Worm (Caenorhabditis elegans): ENCODE measurements around the gene ubc-18.
A peak's percentile ranks its signal among the peaks of the same experiment; 100 is the strongest.

The ubc-18 gene

ce11 chrIII:7029105-7029504, 39.3 kb downstream of the ubc-18 start, which contains the start of gene cyk-1:
Gene cyk-1, minus strand, starts transcription at chrIII:7029205.
- TF ChIP-seq nhr-12 (tag; optimal IDR thresholded peaks at IDR 0.05): no peak
- TF ChIP-seq lsy-2 (tag; optimal IDR thresholded peaks at IDR 0.05): no peak
- no peak for TF ChIP-seq unc-62 (GFP tag; optimal IDR thresholded peaks at IDR 0.05)
- TF ChIP-seq ces-1 (GFP tag; optimal IDR thresholded peaks at IDR 0.05): no peak
- no peak for TF ChIP-seq nhr-47 (tag; optimal IDR thresholded peaks at IDR 0.05)
- TF ChIP-seq zip-4 (GFP tag; optimal IDR thresholded peaks at IDR 0.05): no peak
- TF ChIP-seq mab-9 (GFP tag; IDR thresholded peaks at IDR 0.05): no peak
- no peak for TF ChIP-seq aha-1 (tag; optimal IDR thresholded peaks at IDR 0.05)
- TF ChIP-seq C16A3.4 (tag; optimal IDR thresholded peaks at IDR 0.05): no peak
- TF ChIP-seq pag-3 (tag; optimal IDR thresholded peaks at IDR 0.05; ENCODE audit: borderline replicate concordance, insufficient read depth): no peak
- TF ChIP-seq lin-35 (GFP tag; optimal IDR thresholded peaks at IDR 0.05): no peak
- no peak for TF ChIP-seq sox-4 (tag; optimal IDR thresholded peaks at IDR 0.05)
- TF ChIP-seq unc-130 (tag; optimal IDR thresholded peaks at IDR 0.05): no peak

ce11 chrIII:7025839-7026238, 42.5 kb downstream of the ubc-18 start:
- no peak for TF ChIP-seq mef-2 (tag; optimal IDR thresholded peaks at IDR 0.05)
- no peak for TF ChIP-seq fkh-10 (GFP tag; optimal IDR thresholded peaks at IDR 0.05)
- TF ChIP-seq ceh-8 (GFP tag; optimal IDR thresholded peaks at IDR 0.05): peak; percentile 80
- TF ChIP-seq pqm-1 (tag; optimal IDR thresholded peaks at IDR 0.05): no peak
- no peak for TF ChIP-seq efl-1 (optimal IDR thresholded peaks at IDR 0.05)
- TF ChIP-seq efl-1 (GFP tag; optimal IDR thresholded peaks at IDR 0.05 in 1 of 2): peak in 1 of 2 experiments; percentile 86
- no peak for TF ChIP-seq mep-1 (tag; optimal IDR thresholded peaks at IDR 0.05)
- TF ChIP-seq blmp-1 (tag; optimal IDR thresholded peaks at IDR 0.05): no peak

DNA sequence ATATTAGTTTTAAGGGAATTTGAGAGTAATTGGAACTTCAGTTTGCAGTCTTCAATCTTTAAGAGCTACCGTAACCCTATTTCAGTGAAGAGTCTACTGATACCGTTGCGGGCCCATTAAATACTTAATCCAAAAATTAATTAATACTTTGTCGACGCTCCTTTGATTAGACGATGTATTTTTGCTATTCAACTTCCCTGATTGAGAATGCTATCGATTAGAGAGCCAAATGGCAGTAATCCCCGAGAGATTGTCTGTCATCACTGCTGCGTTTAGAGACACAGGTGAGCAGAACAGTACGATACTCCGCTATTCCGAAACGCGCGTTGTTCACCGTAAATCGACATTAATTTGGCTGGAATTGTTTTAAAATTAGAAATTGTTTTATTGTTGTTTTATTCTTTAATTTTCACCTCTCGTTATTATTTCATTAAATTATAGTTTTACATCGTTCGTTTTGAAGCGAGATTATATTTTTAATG, 47.2 kb downstream of the ubc-18 start, which contains the start of gene rfl-1:
rfl-1 (plus strand) TSS at position 51 of the 482 bp plus-strand sequence.
- TF ChIP-seq efl-1 (optimal IDR thresholded peaks at IDR 0.05): peak; percentile 77 to 79
- peak; percentile 74 to 96 for TF ChIP-seq efl-1 (GFP tag; optimal IDR thresholded peaks at IDR 0.05 in 1 of 2)
- TF ChIP-seq fos-1 (tag; optimal IDR thresholded peaks at IDR 0.05): peak; percentile 31
- TF ChIP-seq jun-1 (tag; optimal IDR thresholded peaks at IDR 0.05): peak; percentile 19
- peak; percentile 73 to 89 for TF ChIP-seq lsy-2 (tag; optimal IDR thresholded peaks at IDR 0.05)
- no peak for TF ChIP-seq nhr-76 (tag; optimal IDR thresholded peaks at IDR 0.05)
- no peak for TF ChIP-seq sptf-1 (tag; optimal IDR thresholded peaks at IDR 0.05)
- peak; percentile 69 for TF ChIP-seq nhr-71 (tag; optimal IDR thresholded peaks at IDR 0.05)
- TF ChIP-seq rnt-1 (tag; optimal IDR thresholded peaks at IDR 0.05): peak; percentile 52
- TF ChIP-seq tbx-2 (tag; optimal IDR thresholded peaks at IDR 0.05): peak; percentile 57
- TF ChIP-seq swsn-7 (tag; optimal IDR thresholded peaks at IDR 0.05): peak; percentile 59
- TF ChIP-seq xbp-1 (tag; optimal IDR thresholded peaks at IDR 0.05): peak; percentile 52
- TF ChIP-seq C16A3.4 (tag; optimal IDR thresholded peaks at IDR 0.05): peak; percentile 55
- TF ChIP-seq unc-86 (tag; optimal IDR thresholded peaks at IDR 0.05): peak; percentile 35
- no peak for TF ChIP-seq elt-2 (tag; optimal IDR thresholded peaks at IDR 0.05)
- TF ChIP-seq lin-14 (GFP tag; optimal IDR thresholded peaks at IDR 0.05): peak; percentile 61
- TF ChIP-seq nhr-19 (GFP tag; conservative IDR thresholded peaks at IDR 0.05): peak; percentile 47
- TF ChIP-seq hpl-2 (GFP tag; optimal IDR thresholded peaks at IDR 0.05): no peak
- TF ChIP-seq mdl-1 (tag; optimal IDR thresholded peaks at IDR 0.05): no peak
- TF ChIP-seq isw-1 (GFP tag; IDR thresholded peaks at IDR 0.05): peak; percentile 63
- peak; percentile 52 for TF ChIP-seq dsc-1 (tag; optimal IDR thresholded peaks at IDR 0.05)
- TF ChIP-seq ceh-82 (tag; optimal IDR thresholded peaks at IDR 0.05): peak in 2 of 3 experiments; percentile 25 to 62
- no peak for TF ChIP-seq ceh-63 (GFP tag; optimal IDR thresholded peaks at IDR 0.05)
- TF ChIP-seq skn-1 (tag; optimal IDR thresholded peaks at IDR 0.05): peak; percentile 33
- peak; percentile 42 for TF ChIP-seq fkh-8 (tag; optimal IDR thresholded peaks at IDR 0.05)
- peak; percentile 58 to 73 (median 70) for TF ChIP-seq dpl-1 (GFP tag; optimal IDR thresholded peaks at IDR 0.05)
- peak; percentile 75 for TF ChIP-seq lin-15B (tag; optimal IDR thresholded peaks at IDR 0.05)
- TF ChIP-seq C34B4.2 (tag; optimal IDR thresholded peaks at IDR 0.05): no peak
- peak; percentile 48 for TF ChIP-seq blmp-1 (tag; optimal IDR thresholded peaks at IDR 0.05)
- TF ChIP-seq grh-1 (GFP tag; IDR thresholded peaks at IDR 0.05): no peak
- TF ChIP-seq mef-2 (tag; optimal IDR thresholded peaks at IDR 0.05): no peak
- peak; percentile 70 to 77 for TF ChIP-seq lin-35 (GFP tag; optimal IDR thresholded peaks at IDR 0.05)
- TF ChIP-seq F16B12.6 (tag; optimal IDR thresholded peaks at IDR 0.05): peak; percentile 57
- peak; percentile 31 for TF ChIP-seq C04F5.9 (tag; optimal IDR thresholded peaks at IDR 0.05)
- peak; percentile 66 for TF ChIP-seq nhr-47 (tag; optimal IDR thresholded peaks at IDR 0.05)
- TF ChIP-seq nhr-90 (tag; optimal IDR thresholded peaks at IDR 0.05; ENCODE audit: poor library complexity): peak; percentile 46
